Fruit fly (Drosophila melanogaster) whole organism, larva: ENCODE measurements around the gene pug.

Experiments used
- noc ChIP-seq: fragments of 200-800 bp; sonication (Bioruptor generic); optimal IDR thresholded peaks from 3 replicates; lab custom pipeline; 2019; ENCODE audit warnings: missing biosample characterization, mild to moderate bottlenecking, missing genetic modification characterization, moderate library complexity

The pug gene

DNA sequence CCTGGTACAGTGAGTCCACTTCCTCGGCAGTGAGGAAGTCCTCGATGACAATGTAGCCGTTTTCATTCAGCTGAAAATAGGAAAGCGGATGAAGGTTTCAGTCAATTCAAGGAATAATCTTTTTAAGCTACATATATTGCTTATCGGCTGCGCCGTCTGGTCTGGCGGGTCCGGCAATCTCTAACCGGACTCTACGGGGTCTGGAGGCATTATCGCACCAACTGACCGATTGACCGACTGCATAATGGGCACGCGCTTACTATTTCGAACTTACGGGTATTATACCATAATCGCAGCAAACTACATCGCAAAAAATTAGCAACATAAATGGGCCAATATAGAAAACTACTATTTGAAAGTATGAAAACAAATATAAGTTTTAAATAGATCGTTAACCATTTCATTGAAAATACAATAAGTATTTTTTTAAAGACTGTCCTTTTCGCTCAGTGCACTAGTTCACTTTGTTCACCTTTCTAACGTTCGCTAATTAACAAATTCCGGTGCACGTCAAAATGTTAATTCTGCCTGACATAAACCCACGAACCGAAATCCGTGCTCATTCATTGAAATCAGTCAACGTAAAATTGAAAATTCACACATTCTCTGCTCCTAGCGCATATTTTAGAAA is 17.3 kb upstream of the pug start:
- TF ChIP-seq noc: no peak

DNA sequence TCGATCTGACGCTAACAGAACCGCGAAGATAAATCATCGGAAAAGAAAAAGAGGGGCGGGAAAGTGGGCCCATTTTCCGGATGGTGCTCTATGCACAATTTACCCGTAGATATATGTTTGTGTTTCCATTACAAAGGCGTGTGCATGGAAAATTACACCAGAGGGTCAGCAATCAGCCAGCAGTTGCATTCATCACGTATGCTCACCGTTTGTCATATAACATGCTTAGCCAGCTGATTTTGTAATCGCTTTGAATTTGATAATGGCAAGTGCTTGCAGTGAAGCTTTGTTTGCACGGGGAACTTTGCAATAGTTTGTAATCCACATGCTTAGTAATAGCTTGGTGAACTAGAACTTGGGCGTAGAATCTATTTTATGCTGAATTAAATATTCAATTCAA is 16.4 kb upstream of the pug start:
- TF ChIP-seq noc: no peak

DNA sequence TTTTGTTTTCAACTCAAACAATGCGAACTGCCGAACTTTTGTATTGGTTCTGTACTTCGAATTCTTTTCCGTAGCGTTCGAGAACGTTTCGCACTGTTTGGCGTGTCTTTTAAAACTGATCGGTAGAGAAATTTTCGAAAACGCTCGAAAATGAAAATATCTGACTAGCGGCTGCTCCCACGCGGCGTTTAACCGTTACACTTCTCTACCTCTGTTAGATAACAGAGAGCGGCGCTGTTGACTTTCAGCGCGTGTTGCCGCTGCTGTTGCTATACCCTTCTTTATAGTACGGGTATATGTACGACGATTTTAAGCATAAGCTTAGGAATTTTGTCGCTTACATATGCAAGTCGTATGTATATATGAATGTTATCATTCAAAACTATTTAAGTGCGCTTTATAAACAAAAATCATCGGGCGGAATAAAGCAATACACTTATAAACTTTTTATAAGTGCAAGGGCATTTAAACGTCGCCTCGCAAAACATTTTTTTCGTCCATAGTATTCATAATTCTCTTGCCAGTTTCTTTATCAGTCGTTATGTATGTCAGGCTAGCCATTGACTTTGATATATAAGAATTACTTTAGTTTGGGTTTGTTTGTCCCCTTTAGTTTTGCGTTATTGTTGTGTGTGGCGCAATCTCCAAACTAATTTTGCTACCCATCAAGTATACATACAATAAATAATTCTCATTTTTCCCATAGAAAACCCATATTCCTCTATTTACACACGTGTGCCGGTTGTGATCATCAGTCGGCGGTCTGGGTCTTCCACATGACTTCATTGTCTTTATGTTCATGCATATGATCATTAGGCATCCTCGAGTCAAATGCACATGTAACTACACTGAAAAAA is 15.3 kb upstream of the pug start, which contains the start of gene Phyhd1:
Phyhd1 (minus strand) TSS at position 101 of the 857 bp plus-strand sequence.
- TF ChIP-seq noc: peak; percentile 96

DNA sequence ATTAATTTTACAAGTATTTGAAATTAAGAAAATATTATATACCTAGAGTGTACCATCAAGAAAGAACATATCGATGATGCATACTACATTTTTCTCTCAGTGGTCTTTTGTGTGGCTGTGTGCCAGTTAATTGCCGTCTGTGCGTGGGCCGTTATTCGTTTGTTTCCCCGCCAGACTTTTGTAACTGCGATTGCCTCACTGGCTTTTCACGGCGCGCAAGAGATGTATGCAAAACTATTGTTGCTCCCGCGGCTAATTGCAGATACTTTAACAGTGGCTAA is 14.7 kb upstream of the pug start:
- TF ChIP-seq noc: no peak

DNA sequence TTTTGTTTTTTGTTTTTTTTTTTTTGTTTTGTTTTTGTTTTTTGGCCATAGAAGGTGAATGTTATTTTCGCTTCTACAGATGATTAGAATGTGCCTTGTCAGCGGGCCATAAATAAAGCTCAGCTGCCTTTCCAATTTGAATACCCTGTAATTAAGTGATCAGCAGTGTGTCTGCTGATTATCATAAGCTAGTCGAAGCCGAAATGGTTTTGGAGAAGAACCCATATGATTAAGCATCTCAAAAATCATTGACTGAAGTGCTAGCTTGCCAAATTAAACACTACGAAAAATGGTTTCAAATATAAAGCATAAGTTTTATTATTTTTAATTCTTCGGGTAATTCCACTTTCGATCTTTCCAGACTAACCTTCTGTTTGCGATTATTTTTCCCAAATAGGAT is 13.1 kb upstream of the pug start:
- peak; percentile 52 for TF ChIP-seq noc

DNA sequence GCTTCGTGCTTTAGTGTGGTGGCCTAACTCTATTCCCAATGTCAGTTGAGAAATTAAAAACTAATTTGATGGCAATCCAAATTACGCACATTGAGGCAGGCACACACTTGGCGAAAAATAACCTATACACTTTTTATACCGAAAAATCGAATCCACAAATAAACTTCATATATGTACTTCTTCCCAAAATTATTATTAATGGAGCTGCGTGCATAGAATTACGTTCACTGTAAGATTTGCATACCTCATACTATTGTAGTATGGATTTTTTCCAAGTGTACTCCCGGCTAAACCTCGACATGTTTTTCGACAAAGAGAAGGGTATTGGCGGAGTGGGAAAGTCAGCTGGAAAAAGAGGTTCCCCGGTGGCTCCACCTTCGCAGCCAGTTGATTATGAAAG is 12.1 kb upstream of the pug start:
- peak; percentile 41 for TF ChIP-seq noc

DNA sequence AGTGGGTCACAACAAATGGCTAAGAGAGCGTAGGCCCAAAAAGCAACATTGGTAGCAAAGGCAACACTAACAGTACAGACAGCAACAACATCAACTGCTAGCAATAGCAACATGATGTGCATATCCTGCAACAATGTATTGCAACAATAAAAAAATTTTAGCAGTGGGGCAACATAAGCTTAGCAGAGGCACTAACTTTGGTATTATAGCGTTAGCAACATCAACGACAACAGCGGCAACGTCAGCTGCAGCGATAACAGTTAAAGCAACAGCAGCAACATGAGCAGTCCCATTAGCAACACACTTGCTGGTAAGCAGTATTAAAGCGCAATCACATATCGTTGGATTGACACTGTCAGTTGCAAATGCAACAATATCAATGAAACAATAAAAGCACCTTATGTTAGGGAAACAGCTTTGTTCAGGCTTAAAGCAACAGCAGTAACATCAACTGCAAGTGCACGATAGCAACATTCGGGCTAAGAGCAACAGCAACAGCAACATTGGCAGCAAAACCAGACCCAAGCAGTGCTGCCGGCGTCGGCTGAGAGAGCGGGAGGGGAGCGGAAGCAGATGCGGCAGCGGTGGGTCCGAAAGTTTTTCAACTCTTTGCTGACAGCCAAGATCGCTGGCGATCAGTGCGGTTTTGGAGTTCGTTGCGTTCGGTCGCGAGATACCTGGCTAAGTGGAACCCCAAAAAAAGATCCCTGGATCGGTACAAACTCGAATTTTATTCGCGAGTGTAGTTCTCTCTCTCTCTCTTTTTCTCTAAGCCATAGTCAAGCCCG is 9.8 kb upstream of the pug start, which contains the start of gene Skel:
Skel (plus strand) TSS at position 637 of the 788 bp plus-strand sequence.
- TF ChIP-seq noc: no peak

DNA sequence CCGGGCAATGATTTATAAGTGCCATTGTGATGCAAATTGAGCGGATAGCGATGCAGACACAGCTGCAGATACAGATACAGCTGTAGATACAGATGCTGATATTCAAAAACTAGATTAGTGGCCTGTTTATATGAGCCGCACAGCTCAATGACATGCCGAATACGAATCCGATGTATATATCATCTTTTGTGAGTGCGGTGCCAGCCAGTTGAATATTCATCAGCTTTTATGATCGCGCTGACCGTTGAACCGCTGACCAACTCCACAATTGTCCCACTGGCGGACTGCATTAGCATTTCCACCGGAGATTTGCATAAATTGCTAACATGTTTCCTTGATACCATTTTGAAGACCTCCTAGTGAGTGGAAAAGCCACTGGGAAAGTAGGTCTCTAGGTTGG is 9.0 kb upstream of the pug start:
- TF ChIP-seq noc: no peak

DNA sequence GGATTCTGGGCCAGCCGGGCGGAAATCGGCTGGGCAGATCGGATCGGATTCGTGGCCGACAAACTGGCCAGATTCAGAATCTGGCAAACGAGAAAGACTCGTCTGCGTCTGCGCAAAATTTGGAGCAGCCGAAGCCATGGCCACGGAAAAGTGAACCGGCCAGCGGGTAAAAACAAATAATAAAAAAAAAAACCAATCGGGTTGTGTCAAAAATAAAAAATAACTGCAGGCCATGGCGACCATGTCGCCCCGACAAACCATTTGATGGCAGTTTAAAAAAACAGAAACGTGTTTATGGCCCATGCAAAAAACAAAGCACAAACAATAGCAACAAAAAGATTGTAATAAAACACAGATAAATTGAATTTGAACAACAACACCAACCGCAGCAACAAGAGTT is 8.2 kb upstream of the pug start:
- no peak for TF ChIP-seq noc

DNA sequence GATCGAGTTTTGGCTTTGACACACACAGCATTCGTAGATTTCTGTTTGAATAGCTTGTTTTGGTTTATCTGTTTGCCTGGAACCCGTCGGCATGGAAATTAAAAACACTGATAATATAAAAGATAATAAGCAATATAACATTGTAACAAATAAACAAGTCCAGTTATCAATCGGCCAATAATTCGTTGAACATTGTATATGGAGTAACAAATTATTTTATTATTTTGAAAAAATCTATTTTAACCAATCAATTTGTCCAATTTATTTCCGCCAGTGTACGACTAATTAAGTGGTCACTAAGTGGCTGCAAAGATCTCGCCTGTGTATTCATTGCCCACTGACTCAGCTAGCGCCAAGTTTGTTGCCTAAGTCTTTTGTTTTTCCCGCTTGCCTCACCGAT is 7.5 kb upstream of the pug start:
- TF ChIP-seq noc: peak; percentile 52

DNA sequence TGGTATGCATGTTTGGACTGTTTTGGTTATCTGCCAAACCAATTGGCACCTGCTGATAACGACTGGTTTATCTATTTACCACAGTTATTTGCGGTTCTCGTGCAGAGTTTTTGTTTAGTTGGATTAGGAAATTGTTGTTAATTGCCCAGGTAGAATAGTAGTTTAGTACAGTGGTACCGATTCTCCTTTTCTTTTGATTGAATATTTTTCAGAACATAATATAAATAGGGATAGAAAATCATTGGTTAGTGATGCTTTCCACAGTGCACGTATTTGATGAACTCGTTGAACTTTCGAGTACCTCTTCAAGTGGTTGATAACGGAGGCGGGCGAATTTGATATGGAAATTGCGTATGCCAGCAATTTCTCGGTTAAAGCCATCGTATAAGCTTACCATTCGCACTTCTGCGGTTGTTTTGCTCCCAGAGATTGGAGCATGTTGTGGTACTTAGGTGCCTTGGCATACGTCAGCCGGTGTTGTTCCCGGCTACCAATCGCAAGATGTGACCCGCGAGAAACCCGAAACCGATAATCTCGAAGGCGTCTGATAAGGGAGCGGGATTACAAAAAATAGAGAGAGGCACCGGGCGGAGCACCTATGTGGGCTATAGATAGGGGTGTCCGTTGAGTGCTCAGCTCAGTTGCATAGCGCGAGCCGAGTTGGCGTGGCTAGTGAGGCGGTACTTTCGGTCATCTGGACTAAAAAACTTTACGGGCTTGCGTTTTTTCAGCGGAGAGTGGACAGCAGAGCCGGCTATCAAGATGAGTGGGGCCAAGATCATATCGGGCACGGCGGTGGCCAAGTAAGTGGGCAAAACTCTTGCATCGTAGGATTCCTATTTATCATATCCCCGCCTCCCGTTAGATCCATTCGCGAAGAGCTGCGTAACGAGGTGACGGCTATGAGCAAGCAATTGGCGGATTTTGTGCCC is 3.0 kb downstream of the pug start:
- peak; percentile 90 for TF ChIP-seq noc

DNA sequence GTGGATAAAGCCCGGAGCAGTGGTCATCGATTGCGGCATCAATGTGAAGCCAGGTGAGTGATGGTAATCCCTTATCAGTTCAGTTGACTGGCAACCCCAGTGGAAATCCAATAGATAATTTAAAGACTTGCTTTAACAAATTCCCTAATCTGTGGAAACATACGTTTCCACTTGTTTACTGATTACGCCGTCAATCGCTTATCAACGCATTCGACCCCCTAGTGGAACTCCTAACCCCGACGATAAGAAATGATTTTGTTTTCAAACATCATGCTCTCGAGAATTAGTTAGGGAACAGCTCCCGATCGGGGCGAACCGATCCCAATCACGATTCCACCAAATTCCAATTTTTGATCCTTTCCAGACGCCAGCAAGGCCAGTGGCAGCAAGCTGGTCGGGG is 4.3 kb downstream of the pug start:
- peak; percentile 21 for TF ChIP-seq noc

DNA sequence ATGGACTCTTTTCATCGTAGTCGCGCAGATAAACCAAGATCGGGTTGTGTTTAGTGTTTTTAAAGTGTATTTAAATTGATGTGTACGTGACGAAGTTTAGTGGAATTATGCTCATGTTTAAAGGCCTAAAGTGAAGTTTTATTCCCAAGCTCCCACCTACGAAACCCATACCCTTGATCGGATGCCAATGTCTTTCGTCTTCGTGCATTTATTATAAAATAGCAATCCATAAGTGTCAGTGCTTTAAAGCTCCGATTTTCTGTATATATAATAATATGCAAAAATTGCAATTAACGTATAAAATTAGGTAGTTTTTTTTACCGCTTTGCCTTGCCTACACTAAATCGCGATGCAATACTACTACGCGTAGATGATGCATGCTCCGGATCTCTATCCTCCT is 8.6 kb downstream of the pug start, which contains the start of gene CG31391:
CG31391 (minus strand) TSS at position 101 of the 400 bp plus-strand sequence.
- TF ChIP-seq noc: no peak

DNA sequence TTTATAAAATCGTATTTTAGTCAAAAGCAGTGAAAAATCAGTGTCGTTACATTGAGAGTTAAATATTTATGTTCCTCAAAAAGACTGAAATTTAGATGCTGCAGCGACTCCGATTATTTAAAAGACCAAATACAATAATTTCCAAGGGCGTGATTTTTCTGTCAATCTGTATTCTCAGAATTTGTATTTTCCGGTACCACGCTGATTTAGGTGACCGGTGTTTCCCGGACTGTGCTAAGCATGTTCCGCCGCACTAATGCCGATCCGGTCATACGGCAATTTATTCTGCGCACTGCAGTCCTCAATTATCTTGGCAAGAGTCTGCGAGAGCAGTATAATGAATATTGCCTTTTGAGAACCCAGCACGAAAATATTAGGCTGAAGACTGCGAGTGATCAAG is 10.4 kb downstream of the pug start, which contains the start of the genes CG31467 and CG14684:
CG31467 (minus strand) TSS at position 101 of the 400 bp plus-strand sequence.
CG14684 (plus strand) TSS at position 212 of the 400 bp plus-strand sequence.
- no peak for TF ChIP-seq noc

DNA sequence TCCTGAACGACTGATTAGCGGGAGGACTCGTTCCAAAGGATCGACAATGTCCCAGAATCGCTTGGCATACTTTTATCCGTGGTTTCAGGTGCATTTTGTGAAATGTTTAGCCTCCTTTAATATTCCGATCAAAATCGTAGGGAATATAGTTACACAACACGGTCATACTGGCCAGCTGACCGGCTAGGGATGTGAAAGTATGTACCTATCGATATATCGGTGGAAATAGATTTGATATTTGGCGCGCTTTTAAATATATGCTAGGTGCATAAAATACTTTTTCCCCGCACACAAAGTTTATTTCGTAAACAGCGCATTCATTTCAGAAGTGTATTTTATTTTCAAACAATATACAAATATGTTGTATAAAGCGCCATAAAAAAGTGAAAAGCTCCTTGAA is 11.8 kb downstream of the pug start, which contains the start of gene CG31278:
CG31278 (minus strand) TSS at position 172 of the 400 bp plus-strand sequence.
- no peak for TF ChIP-seq noc

DNA sequence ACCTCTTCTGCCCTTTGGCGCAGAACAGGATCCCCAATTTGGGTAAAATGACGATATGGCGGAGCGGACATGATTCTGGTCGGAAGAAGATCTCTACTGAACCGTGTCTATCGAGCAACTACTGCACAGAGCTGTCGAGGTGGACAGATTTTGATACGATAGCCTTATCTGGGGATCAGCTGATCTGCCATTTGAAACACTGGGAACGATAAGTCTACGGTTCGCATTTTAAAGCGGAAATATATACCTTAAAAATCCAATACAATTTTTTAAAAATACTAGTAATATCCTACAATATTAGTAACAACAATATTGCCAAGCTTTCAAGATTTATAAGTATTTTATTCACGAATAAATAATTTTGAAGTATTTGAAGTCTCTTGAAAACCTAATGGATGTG is 12.9 kb downstream of the pug start, which contains the start of gene CG31373:
CG31373 (minus strand) TSS at position 101 of the 400 bp plus-strand sequence.
- TF ChIP-seq noc: no peak
